Fruit fly (Drosophila melanogaster): ENCODE results near the gene CG6276.

dm6 chr3R:15342926-15343685 is 23.2 kb upstream of the CG6276 start, which contains the start of gene Nagk:
- TF ChIP-seq Fer3 (tag; optimal IDR thresholded peaks at IDR 0.05): no peak
- TF ChIP-seq CG18619 (GFP tag; optimal IDR thresholded peaks at IDR 0.05): peak; percentile 78
- TF ChIP-seq sens-2 (GFP tag; IDR thresholded peaks at IDR 0.05): no peak
- peak; percentile 52 for TF ChIP-seq CG13424 (tag; optimal IDR thresholded peaks at IDR 0.05)
- TF ChIP-seq sug (tag; optimal IDR thresholded peaks at IDR 0.05): peak; percentile 64
- TF ChIP-seq Hr51 (GFP tag; optimal IDR thresholded peaks at IDR 0.05): peak; percentile 13 to 68
- TF ChIP-seq GATAe (GFP tag; conservative IDR thresholded peaks at IDR 0.05): no peak
- TF ChIP-seq CG11696 (GFP tag; IDR thresholded peaks at IDR 0.05): peak; percentile 19; the same call in 1 of the 2 replicates
- peak; percentile 64 for TF ChIP-seq Xbp1 (GFP tag; optimal IDR thresholded peaks at IDR 0.05)
- no peak for TF ChIP-seq Abd-B (GFP tag; optimal IDR thresholded peaks at IDR 0.05)
- no peak for TF ChIP-seq fru (optimal IDR thresholded peaks at IDR 0.05)
- TF ChIP-seq CG6683 (GFP tag; optimal IDR thresholded peaks at IDR 0.05): no peak

All from whole organism, embryonic.